Fruit fly (Drosophila melanogaster): ENCODE measurements around the gene REPTOR.

Gene REPTOR

DNA sequence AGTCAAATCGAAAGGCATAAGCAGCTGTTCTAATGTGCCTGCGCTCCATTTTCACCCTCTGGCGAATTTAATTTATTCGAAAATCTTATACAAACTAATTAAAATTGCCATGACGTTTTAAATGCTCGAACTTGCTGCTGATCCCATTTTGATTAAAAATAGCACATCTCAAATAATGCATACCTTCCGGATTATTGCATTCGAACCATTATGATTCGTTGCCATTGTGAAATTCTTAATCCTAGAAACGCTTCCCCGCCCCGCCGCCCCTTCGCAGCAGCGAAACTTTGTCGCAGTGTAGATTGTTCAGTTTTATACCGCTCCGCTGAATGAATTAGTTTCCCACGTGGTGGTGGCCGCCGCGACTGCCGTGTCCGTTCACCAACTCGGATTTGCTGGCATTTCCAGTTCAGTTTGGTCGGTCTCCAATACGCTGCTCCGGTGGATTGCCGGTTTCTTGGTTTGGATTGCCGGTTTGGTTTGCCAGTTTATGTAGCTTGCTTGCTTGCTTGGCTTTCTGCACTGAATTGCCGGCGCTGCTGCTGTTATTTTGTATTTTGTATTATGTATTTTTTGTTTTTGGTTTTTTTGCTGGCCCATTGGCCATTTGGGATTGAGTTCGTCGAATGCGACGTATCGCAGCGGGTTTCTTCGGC lies 16.0 kb upstream of the REPTOR start (continued):
- no peak for TF ChIP-seq TFAM (GFP tag; optimal IDR thresholded peaks at IDR 0.05)
- no peak for TF ChIP-seq CG4707 (GFP tag; optimal IDR thresholded peaks at IDR 0.05)
- TF ChIP-seq CG7987 (GFP tag; optimal IDR thresholded peaks at IDR 0.05), result no peak
- no peak for TF ChIP-seq stc (GFP tag; IDR thresholded peaks at IDR 0.05)
- no peak for TF ChIP-seq CG9215 (GFP tag; IDR thresholded peaks at IDR 0.05)
- no peak for TF ChIP-seq CG10462 (GFP tag; optimal IDR thresholded peaks at IDR 0.05)
- TF ChIP-seq CG31388 (GFP tag; optimal IDR thresholded peaks at IDR 0.05), result no peak
- no peak for TF ChIP-seq ab (GFP tag; optimal IDR thresholded peaks at IDR 0.05)
- no peak for TF ChIP-seq CG10959 (GFP tag; IDR thresholded peaks at IDR 0.05)
- peak; percentile 19 for TF ChIP-seq CG13424 (tag; optimal IDR thresholded peaks at IDR 0.05)
- 0 out of 3 replicates have a peak, but pooled peaks have one; percentile 43 for TF ChIP-seq CG6175 (GFP tag; IDR thresholded peaks at IDR 0.05)
- no peak for TF ChIP-seq gsb (GFP tag; IDR thresholded peaks at IDR 0.05)
- no peak for TF ChIP-seq Trl (optimal IDR thresholded peaks at IDR 0.05)
- no peak for TF ChIP-seq Trl (GFP tag; optimal IDR thresholded peaks at IDR 0.05)
- peak; percentile 9 for TF ChIP-seq PHDP (tag; optimal IDR thresholded peaks at IDR 0.05)
- no peak for TF ChIP-seq Hmr (GFP tag; optimal IDR thresholded peaks at IDR 0.05)
- TF ChIP-seq Nf-YC (tag; optimal IDR thresholded peaks at IDR 0.05), result no peak
- TF ChIP-seq cato (GFP tag; optimal IDR thresholded peaks at IDR 0.05; ENCODE audit: borderline replicate concordance), result no peak
- TF ChIP-seq CG16813 (GFP tag; IDR thresholded peaks at IDR 0.05; ENCODE audit: partially characterized antibody), result no peak
- TF ChIP-seq CG3847 (GFP tag; IDR thresholded peaks at IDR 0.05), result no peak
- no peak for TF ChIP-seq Mes4 (GFP tag; optimal IDR thresholded peaks at IDR 0.05)
- TF ChIP-seq CG15696 (tag; optimal IDR thresholded peaks at IDR 0.05), result no peak
- TF ChIP-seq CG7839 (tag; optimal IDR thresholded peaks at IDR 0.05), result peak; percentile 24
- TF ChIP-seq luna (GFP tag; optimal IDR thresholded peaks at IDR 0.05), result no peak
- no peak for TF ChIP-seq sima (GFP tag; optimal IDR thresholded peaks at IDR 0.05)
- TF ChIP-seq lab (GFP tag; optimal IDR thresholded peaks at IDR 0.05), result peak; percentile 22
- no peak for TF ChIP-seq Rfx (GFP tag; IDR thresholded peaks at IDR 0.05)
- no peak for TF ChIP-seq HLH54F (GFP tag; optimal IDR thresholded peaks at IDR 0.05)
- TF ChIP-seq ase (GFP tag; IDR thresholded peaks at IDR 0.05), result 0 out of 3 replicates have a peak, but pooled peaks have one; percentile 17
- no peak for TF ChIP-seq YL-1 (GFP tag; optimal IDR thresholded peaks at IDR 0.05)
- no peak for TF ChIP-seq seq (GFP tag; IDR thresholded peaks at IDR 0.05)
- TF ChIP-seq ttk (GFP tag; IDR thresholded peaks at IDR 0.05), result no peak
- TF ChIP-seq jumu (GFP tag; optimal IDR thresholded peaks at IDR 0.05), result no peak
- no peak for TF ChIP-seq fu2 (GFP tag; optimal IDR thresholded peaks at IDR 0.05)
- TF ChIP-seq her (GFP tag; optimal IDR thresholded peaks at IDR 0.05), result no peak
- no peak for TF ChIP-seq CG17912 (GFP tag; optimal IDR thresholded peaks at IDR 0.05)
- no peak for TF ChIP-seq Mrtf (GFP tag; IDR thresholded peaks at IDR 0.05)
- no peak for TF ChIP-seq CG31365 (tag; optimal IDR thresholded peaks at IDR 0.05)
- no peak for TF ChIP-seq h (optimal IDR thresholded peaks at IDR 0.05)
- no peak for TF ChIP-seq repo (GFP tag; optimal IDR thresholded peaks at IDR 0.05)
- no peak for TF ChIP-seq corto (GFP tag; optimal IDR thresholded peaks at IDR 0.05)
- no peak for TF ChIP-seq mld (GFP tag; IDR thresholded peaks at IDR 0.05; ENCODE audit: partially characterized antibody)
- TF ChIP-seq CG12744 (GFP tag; optimal IDR thresholded peaks at IDR 0.05), result no peak
- no peak for TF ChIP-seq CG11085 (GFP tag; IDR thresholded peaks at IDR 0.05)
- TF ChIP-seq CG10654 (GFP tag; optimal IDR thresholded peaks at IDR 0.05), result no peak
- TF ChIP-seq CG6813 (GFP tag; optimal IDR thresholded peaks at IDR 0.05), result no peak
- peak; percentile 33 for TF ChIP-seq Ssrp (tag; optimal IDR thresholded peaks at IDR 0.05)
- no peak for TF ChIP-seq Bgb (GFP tag; IDR thresholded peaks at IDR 0.05; ENCODE audit: partially characterized antibody)
- TF ChIP-seq B-H2 (GFP tag; optimal IDR thresholded peaks at IDR 0.05), result no peak
- TF ChIP-seq CG11695 (GFP tag; IDR thresholded peaks at IDR 0.05), result peak; percentile 43; the same call in 1 of the 3 replicates
- TF ChIP-seq Med (GFP tag), result peak; percentile 32
- no peak for TF ChIP-seq CG6272 (GFP tag; IDR thresholded peaks at IDR 0.05)
